Worm (Caenorhabditis elegans): Measurements from ENCODE around the gene nhr-80.

DNA sequence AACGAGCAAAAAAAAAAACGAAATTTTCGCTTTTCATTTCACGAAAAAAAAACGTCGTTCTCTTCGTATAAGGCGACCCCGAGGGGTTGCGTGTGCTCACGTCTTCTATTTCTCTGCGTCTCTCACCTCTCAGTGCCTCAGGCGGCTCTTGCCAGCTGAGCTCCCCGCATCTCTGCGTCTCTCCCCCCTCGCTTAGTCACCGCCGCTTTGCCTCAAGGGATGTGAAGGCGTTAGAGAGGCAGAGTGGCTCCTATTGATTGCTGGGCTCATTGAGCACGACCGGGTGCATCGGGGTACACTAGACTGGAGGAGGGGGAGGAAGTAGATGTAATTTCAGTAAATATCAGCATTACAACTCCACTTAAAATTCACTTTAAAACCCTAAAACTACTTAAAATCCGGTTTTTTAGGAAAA, 10.9 kb upstream of the nhr-80 start:
- no peak for TF ChIP-seq R02D3.7 (tag; optimal IDR thresholded peaks at IDR 0.05)
- TF ChIP-seq pqm-1 (tag; optimal IDR thresholded peaks at IDR 0.05), result no peak
- TF ChIP-seq ama-1 (optimal IDR thresholded peaks at IDR 0.05), result no peak
- TF ChIP-seq mxl-2 (GFP tag; conservative IDR thresholded peaks at IDR 0.05), result no peak
- TF ChIP-seq lin-13 (GFP tag; optimal IDR thresholded peaks at IDR 0.05), result no peak
- no peak for TF ChIP-seq ZK337.2 (GFP tag; IDR thresholded peaks at IDR 0.05)
- no peak for TF ChIP-seq ceh-82 (tag; optimal IDR thresholded peaks at IDR 0.05)
- peak; percentile 61 to 68 for TF ChIP-seq lsy-2 (tag; optimal IDR thresholded peaks at IDR 0.05)
- no peak for TF ChIP-seq lin-39 (tag; optimal IDR thresholded peaks at IDR 0.05)
- no peak for TF ChIP-seq dve-1 (tag; optimal IDR thresholded peaks at IDR 0.05; ENCODE audit: insufficient read depth)
- no peak for TF ChIP-seq jun-1 (tag; optimal IDR thresholded peaks at IDR 0.05)

Measured in whole organism, L4 larva.